Fruit fly (Drosophila melanogaster) whole organism, embryonic: ENCODE measurements around the gene Rab3-GAP.

ENCODE experiments used
- CG13123 ChIP-seq: fragments of 200-800 bp; sonication (Bioruptor generic); optimal IDR thresholded peaks from 2 replicates; lab custom pipeline; 2016; ENCODE audit warnings: missing biosample characterization, missing genetic modification characterization
- CG17359 ChIP-seq: fragments of 200-800 bp; sonication (Bioruptor generic); optimal IDR thresholded peaks from 3 replicates; lab custom pipeline; 2018; ENCODE audit warnings: missing biosample characterization, mild to moderate bottlenecking, missing genetic modification characterization, moderate library complexity
- CG4730 ChIP-seq: fragments of 200-800 bp; sonication (Bioruptor generic); IDR thresholded peaks from 2 replicates; pipeline ENCODE4 v1.3.6; 2022; ENCODE audit warnings: missing biosample characterization, missing genetic modification characterization
- CG7928 ChIP-seq: fragments of 200-800 bp; sonication (Bioruptor generic); optimal IDR thresholded peaks from 2 replicates; lab custom pipeline; 2017; ENCODE audit warnings: missing biosample characterization, mild to moderate bottlenecking, missing genetic modification characterization
- CG8290 ChIP-seq, 3 experiments: fragments of 200-800 bp; sonication (Bioruptor generic); optimal IDR thresholded peaks; 2 replicates each; lab custom pipeline; 2016 to 2019; ENCODE audit warnings: missing biosample characterization in 3 of 3, missing genetic modification characterization in 3 of 3, mild to moderate bottlenecking in 2 of 3, moderate library complexity in 1 of 3
- CTCF ChIP-seq: fragments of 200-800 bp; sonication (Bioruptor generic); optimal IDR thresholded peaks from 2 replicates; lab custom pipeline; 2017; ENCODE audit warnings: missing biosample characterization, mild to moderate bottlenecking, missing genetic modification characterization, moderate library complexity
- Rfx ChIP-seq: fragments of 200-800 bp; sonication (Bioruptor generic); IDR thresholded peaks from 2 replicates; pipeline ENCODE4 v1.3.6; 2022; ENCODE audit warnings: missing biosample characterization, missing genetic modification characterization
- dpn ChIP-seq, 2 experiments: fragments of 200-800 bp; sonication (Bioruptor generic); optimal IDR thresholded peaks; 3 replicates each; lab custom pipeline; 2016; ENCODE audit warnings: missing biosample characterization in 2 of 2, missing genetic modification characterization in 2 of 2
- ems ChIP-seq: fragments of 200-800 bp; sonication (Bioruptor generic); optimal IDR thresholded peaks from 3 replicates; lab custom pipeline; 2016; ENCODE audit warnings: missing biosample characterization, missing genetic modification characterization
- ewg ChIP-seq: fragments of 200-800 bp; sonication (Bioruptor generic); optimal IDR thresholded peaks from 3 replicates; lab custom pipeline; 2017; ENCODE audit warnings: mild to moderate bottlenecking, missing biosample characterization, missing genetic modification reagents, missing genetic modification characterization
- hth ChIP-seq: fragments of >200 bp; optimal IDR thresholded peaks from 2 replicates; lab custom pipeline; 2017; ENCODE audit warnings: inconsistent platforms
- pb ChIP-seq: fragments of 200-800 bp; sonication (Bioruptor generic); optimal IDR thresholded peaks from 3 replicates; lab custom pipeline; 2016; ENCODE audit warnings: missing biosample characterization, missing genetic modification characterization
- ssp ChIP-seq: fragments of 200-800 bp; sonication (Bioruptor generic); IDR thresholded peaks from 2 replicates; pipeline ENCODE4 v1.3.6; 2022; ENCODE audit warnings: missing biosample characterization, missing genetic modification characterization

- no peak for TF ChIP-seq ssp (GFP tag; lab: Robert Waterston, UW)
- TF ChIP-seq ewg (GFP tag; lab: Kevin White, UChicago): no peak
- TF ChIP-seq CG8290 (GFP tag; optimal IDR thresholded peaks at IDR 0.05; lab: Kevin White, UChicago): no peak
- TF ChIP-seq CG8290 (tag; optimal IDR thresholded peaks at IDR 0.05; lab: Kevin White, UChicago): no peak
- no peak for TF ChIP-seq dpn (GFP tag; optimal IDR thresholded peaks at IDR 0.05; lab: Kevin White, UChicago)
- TF ChIP-seq CTCF (GFP tag; lab: Kevin White, UChicago): no peak
- TF ChIP-seq hth (lab: Kevin White, UChicago): no peak
- TF ChIP-seq CG17359: no peak
- no peak for TF ChIP-seq Rfx
- no peak for TF ChIP-seq pb (GFP tag; lab: Kevin White, UChicago)
- no peak for TF ChIP-seq CG7928 (GFP tag; lab: Kevin White, UChicago)
- TF ChIP-seq CG4730 (GFP tag; lab: Robert Waterston, UW): no peak
- TF ChIP-seq ems (GFP tag; lab: Kevin White, UChicago): no peak
- no peak for TF ChIP-seq CG13123
Measured at dm6 chr2L:12027435-12027834, 35.5 kb downstream of the Rab3-GAP start, which contains the start of gene dmGlut.
